Worm (Caenorhabditis elegans): ENCODE measurements around the gene T07H3.7.
"Not testable (repeated sequence)": the region's sequence is repeated elsewhere in the genome, so short reads cannot be mapped to it uniquely, and the experiment has no call there.

T07H3.7 gene

DNA sequence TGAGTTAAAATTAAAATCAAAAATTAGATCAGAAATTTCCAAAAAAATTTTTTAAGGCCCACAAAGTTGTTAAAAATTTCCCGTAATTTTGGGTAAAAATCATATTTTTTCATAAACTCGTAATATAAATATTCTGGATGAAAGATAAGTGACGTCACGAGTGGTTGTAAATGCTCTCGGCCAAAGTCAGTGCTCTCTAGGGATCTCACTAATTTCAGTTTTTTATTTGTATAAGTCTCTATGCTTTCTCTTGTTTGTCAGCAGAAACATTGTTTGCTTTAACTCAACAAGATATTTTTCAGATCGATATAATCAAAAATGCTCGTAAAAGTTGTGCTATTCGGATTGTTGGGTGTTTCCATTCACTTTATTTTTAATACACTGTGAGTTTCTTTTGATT, 46.6 kb downstream of the T07H3.7 start, which contains the start of gene K05F6.4:
K05F6.4 (plus strand) TSS at position 301 of the 400 bp plus-strand sequence.
- not testable (repeated sequence) for TF ChIP-seq daf-12, aly-2, nhr-11 (tag; optimal IDR thresholded peaks at IDR 0.05)

DNA sequence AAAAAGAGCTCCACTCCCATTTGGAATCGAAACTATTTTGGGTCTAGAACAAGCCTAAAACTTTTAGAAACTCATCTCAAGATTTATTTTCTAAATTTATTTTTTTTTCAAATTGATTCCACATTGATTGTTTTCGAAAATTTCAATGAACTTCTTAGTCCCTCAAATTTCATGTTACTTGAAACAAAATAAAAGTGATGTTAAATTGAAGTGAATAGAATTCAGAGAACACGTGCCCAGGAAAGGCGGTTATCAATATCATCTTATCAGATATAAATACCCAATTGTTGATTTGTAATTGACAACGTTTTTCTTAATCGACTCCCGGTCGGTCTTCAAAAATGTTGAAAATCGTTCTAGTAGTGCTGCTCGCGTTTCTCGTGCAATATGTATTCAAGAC, 49.1 kb downstream of the T07H3.7 start, which contains the start of gene poml-4:
poml-4 (plus strand) TSS at position 301 of the 400 bp plus-strand sequence.
- TF ChIP-seq ceh-16 (tag; optimal IDR thresholded peaks at IDR 0.05); fkh-10 (GFP tag; optimal IDR thresholded peaks at IDR 0.05); skn-1 (tag; optimal IDR thresholded peaks at IDR 0.05): not testable (repeated sequence)

DNA sequence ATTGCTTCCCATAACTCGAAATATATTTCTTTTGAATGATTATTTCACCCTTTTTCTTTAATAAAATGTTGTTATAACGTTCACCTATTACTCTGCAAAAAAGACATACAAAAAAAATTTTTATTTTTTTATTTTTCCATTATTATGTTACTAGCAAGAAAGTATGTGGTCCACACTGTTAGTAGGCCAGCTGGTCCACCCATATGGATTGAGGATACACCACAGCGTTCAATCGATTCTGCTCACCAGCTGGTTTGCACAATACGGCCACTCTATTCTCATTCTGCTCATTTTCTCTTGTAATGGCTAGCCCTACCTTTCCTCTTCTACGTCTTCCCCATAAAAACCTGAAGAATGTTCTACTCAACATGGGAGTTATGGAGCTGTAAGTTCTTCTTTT, 51.2 kb downstream of the T07H3.7 start, which contains the start of gene fbxb-44:
fbxb-44 (plus strand) TSS at position 301 of the 400 bp plus-strand sequence.
- TF ChIP-seq R02D3.7 (tag; optimal IDR thresholded peaks at IDR 0.05): no peak
- no peak for TF ChIP-seq skn-1 (tag; optimal IDR thresholded peaks at IDR 0.05)
- TF ChIP-seq nhr-25 (tag; optimal IDR thresholded peaks at IDR 0.05): no peak
- no peak for TF ChIP-seq mml-1 (tag; optimal IDR thresholded peaks at IDR 0.05)
- TF ChIP-seq unc-62 (GFP tag; optimal IDR thresholded peaks at IDR 0.05): no peak
- TF ChIP-seq lsy-12 (tag; optimal IDR thresholded peaks at IDR 0.05): no peak

Data from whole organism, L3 larva.